Fruit fly (Drosophila melanogaster): ENCODE measurements around the gene CG11226.

CG11226 gene

DNA sequence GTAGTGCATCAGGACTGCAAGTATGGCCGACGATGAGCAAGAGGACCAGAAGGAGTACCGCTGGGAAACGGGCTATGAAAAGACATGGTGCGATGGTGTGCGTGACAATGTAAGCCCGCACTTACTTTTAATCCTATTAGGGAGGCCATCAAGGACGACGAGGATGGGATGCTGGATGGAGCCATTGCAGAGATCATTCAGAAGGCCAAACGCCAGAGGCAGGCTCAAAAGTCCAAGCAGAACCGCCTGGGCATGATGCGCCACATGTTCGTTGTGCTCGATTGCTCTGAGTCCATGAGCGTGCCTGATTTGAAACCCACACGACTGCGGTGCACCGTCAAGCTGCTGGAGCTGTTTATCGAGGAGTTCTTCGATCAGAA lies 42.5 kb downstream of the CG11226 start:
- no peak for TF ChIP-seq CG14655 (GFP tag; optimal IDR thresholded peaks at IDR 0.05)
- no peak for TF ChIP-seq CG15710 (tag; optimal IDR thresholded peaks at IDR 0.05)
- TF ChIP-seq CG8301 (tag; optimal IDR thresholded peaks at IDR 0.05): no peak
- no peak for TF ChIP-seq CG10348 (GFP tag; IDR thresholded peaks at IDR 0.05)
- no peak for TF ChIP-seq EcR (GFP tag; optimal IDR thresholded peaks at IDR 0.05)
- no peak for TF ChIP-seq D1 (tag; optimal IDR thresholded peaks at IDR 0.05)
- no peak for TF ChIP-seq Pif1B (GFP tag; optimal IDR thresholded peaks at IDR 0.05)
- no peak for TF ChIP-seq fd96Ca (GFP tag; IDR thresholded peaks at IDR 0.05)
- no peak for TF ChIP-seq Pif1A (GFP tag; optimal IDR thresholded peaks at IDR 0.05)
- TF ChIP-seq gl (tag; optimal IDR thresholded peaks at IDR 0.05): no peak
- TF ChIP-seq CG17806 (tag; optimal IDR thresholded peaks at IDR 0.05): no peak
- no peak for TF ChIP-seq CG13204 (GFP tag; optimal IDR thresholded peaks at IDR 0.05)
- TF ChIP-seq Snoo (tag; optimal IDR thresholded peaks at IDR 0.05): no peak
- TF ChIP-seq CG9948 (tag; optimal IDR thresholded peaks at IDR 0.05): no peak
- no peak for TF ChIP-seq Ets98B (GFP tag; IDR thresholded peaks at IDR 0.05)

DNA sequence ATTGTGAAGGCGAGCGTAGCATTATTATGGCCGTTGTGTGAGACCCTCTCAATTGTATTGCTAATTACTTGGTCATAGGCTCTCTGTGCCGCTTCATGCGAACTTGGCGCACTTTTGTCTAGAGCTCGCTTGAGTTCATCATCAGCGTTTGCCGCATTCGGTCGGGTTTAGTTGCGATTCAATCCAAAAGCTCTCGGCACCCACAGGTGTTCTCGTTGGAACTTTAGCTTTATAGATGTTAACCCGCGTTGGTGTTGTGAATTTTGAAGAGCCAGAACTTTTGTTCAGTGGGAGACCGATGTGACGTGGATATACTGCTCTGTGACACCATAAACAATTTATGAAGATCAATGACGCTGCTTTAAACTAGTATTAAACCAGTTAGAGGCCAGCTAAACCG lies 44.0 kb downstream of the CG11226 start, which contains the start of gene slif:
TSS of gene slif (plus strand) at position 132 of the 400 bp plus-strand sequence.
- TF ChIP-seq CG12605 (GFP tag; IDR thresholded peaks at IDR 0.05) (no peak), CG32121 (GFP tag; IDR thresholded peaks at IDR 0.05) (no peak), Ets98B (GFP tag; IDR thresholded peaks at IDR 0.05) (no peak), CG15710 (tag; optimal IDR thresholded peaks at IDR 0.05) (no peak), CG4496 (GFP tag; IDR thresholded peaks at IDR 0.05) (no peak), CG14655 (GFP tag; optimal IDR thresholded peaks at IDR 0.05) (no peak), Pif1B (GFP tag; optimal IDR thresholded peaks at IDR 0.05) (no peak), gl (tag; optimal IDR thresholded peaks at IDR 0.05) (no peak), EcR (GFP tag; optimal IDR thresholded peaks at IDR 0.05) (no peak)

dm6 chr3L:22883649-22884048 lies 46.8 kb downstream of the CG11226 start:
- no peak for TF ChIP-seq Pif1B (GFP tag; optimal IDR thresholded peaks at IDR 0.05)
- 0 out of 3 replicates have a peak, but pooled peaks have one; percentile 6 for TF ChIP-seq CG4496 (GFP tag; IDR thresholded peaks at IDR 0.05)

DNA sequence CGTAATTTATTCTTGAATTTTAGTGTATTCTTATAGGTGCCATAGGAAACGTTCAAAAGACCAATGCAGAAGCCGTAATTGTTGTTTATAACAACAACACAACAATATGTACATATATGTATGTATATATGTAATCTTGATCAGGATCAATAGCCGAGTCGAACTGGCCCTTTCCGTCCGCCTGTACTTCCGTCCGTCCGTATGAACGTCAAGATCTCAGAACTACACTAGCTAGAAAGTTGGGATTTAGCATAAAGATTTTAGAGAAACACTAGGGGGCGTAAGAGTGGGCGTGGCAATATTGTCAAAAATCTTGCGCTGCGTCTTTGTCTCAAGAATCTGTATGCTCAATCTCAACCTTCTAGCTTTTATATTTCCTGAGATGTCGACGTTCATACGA lies 47.6 kb downstream of the CG11226 start:
- TF ChIP-seq CG15710 (tag; optimal IDR thresholded peaks at IDR 0.05) (no peak), CG9948 (tag; optimal IDR thresholded peaks at IDR 0.05) (no peak), CG12605 (GFP tag; IDR thresholded peaks at IDR 0.05) (no peak), gl (tag; optimal IDR thresholded peaks at IDR 0.05) (no peak), Ets98B (GFP tag; IDR thresholded peaks at IDR 0.05) (no peak), Pif1A (GFP tag; optimal IDR thresholded peaks at IDR 0.05) (no peak), CG8301 (tag; optimal IDR thresholded peaks at IDR 0.05) (no peak), Snoo (tag; optimal IDR thresholded peaks at IDR 0.05) (no peak), CG10348 (GFP tag; IDR thresholded peaks at IDR 0.05) (no peak), Pif1B (GFP tag; optimal IDR thresholded peaks at IDR 0.05) (no peak), CG4496 (GFP tag; IDR thresholded peaks at IDR 0.05) (no peak), rn (GFP tag; IDR thresholded peaks at IDR 0.05) (no peak), CG34367 (tag; optimal IDR thresholded peaks at IDR 0.05) (no peak), fd96Ca (GFP tag; IDR thresholded peaks at IDR 0.05) (no peak), CG17806 (tag; optimal IDR thresholded peaks at IDR 0.05) (no peak), CG13204 (GFP tag; optimal IDR thresholded peaks at IDR 0.05) (no peak), CG8159 (tag; optimal IDR thresholded peaks at IDR 0.05) (no peak)

- TF ChIP-seq CG14655 (GFP tag; optimal IDR thresholded peaks at IDR 0.05) (no peak), CG32121 (GFP tag; IDR thresholded peaks at IDR 0.05) (no peak), fd96Ca (GFP tag; IDR thresholded peaks at IDR 0.05) (no peak), CG8159 (tag; optimal IDR thresholded peaks at IDR 0.05) (no peak), CG4496 (GFP tag; IDR thresholded peaks at IDR 0.05) (no peak), CG15710 (tag; optimal IDR thresholded peaks at IDR 0.05) (no peak), Pif1B (GFP tag; optimal IDR thresholded peaks at IDR 0.05) (no peak), Ets98B (GFP tag; IDR thresholded peaks at IDR 0.05) (no peak), Snoo (tag; optimal IDR thresholded peaks at IDR 0.05) (no peak), CG9948 (tag; optimal IDR thresholded peaks at IDR 0.05) (no peak), D1 (tag; optimal IDR thresholded peaks at IDR 0.05) (no peak), CG8301 (tag; optimal IDR thresholded peaks at IDR 0.05) (no peak), gl (tag; optimal IDR thresholded peaks at IDR 0.05) (no peak), CG13204 (GFP tag; optimal IDR thresholded peaks at IDR 0.05) (no peak), EcR (GFP tag; optimal IDR thresholded peaks at IDR 0.05) (no peak), rn (GFP tag; IDR thresholded peaks at IDR 0.05) (no peak)
Measured at dm6 chr3L:22885843-22886242, 49.0 kb downstream of the CG11226 start.

DNA sequence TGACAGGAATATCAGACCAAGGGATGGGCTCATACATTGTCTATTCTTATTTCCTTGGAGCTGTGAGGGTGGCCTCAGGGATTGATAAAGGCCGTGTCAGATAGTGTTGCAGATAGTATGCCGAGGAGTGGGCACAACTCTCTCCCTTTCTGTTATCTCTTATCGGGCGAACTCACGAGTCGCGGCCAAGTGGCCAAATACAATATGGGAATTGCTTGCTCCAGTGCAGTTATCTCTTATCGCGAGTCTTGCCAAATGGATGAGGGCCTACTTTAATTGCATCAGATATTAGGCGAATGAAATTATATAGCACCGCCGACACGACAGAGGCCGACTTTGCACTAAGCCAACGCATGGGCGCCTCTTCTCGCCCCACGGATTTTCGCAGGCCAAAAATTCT lies 50.1 kb downstream of the CG11226 start:
- TF ChIP-seq CG12605 (GFP tag; IDR thresholded peaks at IDR 0.05) (no peak), EcR (GFP tag; optimal IDR thresholded peaks at IDR 0.05) (peak; percentile 47)

dm6 chr3L:22887677-22888076 lies 50.8 kb downstream of the CG11226 start:
- no peak for TF ChIP-seq CG32121 (GFP tag; IDR thresholded peaks at IDR 0.05)
